Worm (Caenorhabditis elegans): ENCODE measurements around the gene F25A2.1.

The F25A2.1 gene

DNA sequence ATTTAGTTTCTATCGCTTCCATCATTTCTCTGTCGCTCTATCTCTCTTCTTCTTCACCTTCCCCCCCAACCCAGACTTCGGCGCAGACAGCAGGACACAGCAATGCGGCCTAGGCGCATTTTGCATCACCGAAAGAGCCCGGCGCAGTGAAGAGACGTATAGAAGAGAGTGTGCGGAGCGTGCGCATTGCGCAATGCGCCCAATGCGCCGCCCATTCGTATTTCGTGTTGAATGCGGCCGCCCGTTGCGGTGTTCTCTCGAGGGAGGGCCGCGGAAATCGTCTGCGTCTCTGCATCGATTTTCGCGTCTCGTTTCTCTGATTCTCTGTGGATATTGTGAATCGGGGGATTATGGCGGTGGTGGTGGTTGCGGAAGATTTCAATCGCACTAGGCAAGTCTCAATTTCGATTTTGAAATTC lies 28.0 kb upstream of the F25A2.1 start (continued):
- TF ChIP-seq unc-130 (GFP tag; optimal IDR thresholded peaks at IDR 0.05) (peak; percentile 44), lin-39 (tag; optimal IDR thresholded peaks at IDR 0.05) (peak; percentile 3), lim-7 (GFP tag; IDR thresholded peaks at IDR 0.05) (peak; percentile 57), jun-1 (tag; optimal IDR thresholded peaks at IDR 0.05) (peak; percentile 96)

DNA sequence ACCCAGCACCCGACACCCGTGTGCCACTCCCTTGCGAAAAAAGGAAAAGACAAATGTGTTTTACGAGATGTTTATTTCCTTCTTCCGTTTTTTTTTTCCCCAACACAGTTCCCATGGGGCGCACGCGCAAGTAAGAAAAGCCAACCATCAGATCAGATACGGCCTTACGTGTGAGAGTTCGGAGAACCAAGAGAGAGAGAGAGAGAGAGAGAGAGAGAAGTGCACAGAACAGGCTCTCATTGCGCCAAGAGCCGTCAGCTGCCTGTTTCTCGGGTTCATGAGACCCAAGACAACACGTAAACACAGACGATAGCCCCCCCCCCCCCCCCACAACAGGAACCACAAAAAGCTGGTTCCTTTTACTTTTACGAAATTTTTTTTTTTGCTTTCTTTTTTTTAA lies 27.5 kb upstream of the F25A2.1 start:
- TF ChIP-seq unc-130 (GFP tag; optimal IDR thresholded peaks at IDR 0.05), result no peak
- no peak for TF ChIP-seq nhr-77 (tag; optimal IDR thresholded peaks at IDR 0.05)
- no peak for TF ChIP-seq ceh-32 (tag; optimal IDR thresholded peaks at IDR 0.05; ENCODE audit: poor library complexity)
- TF ChIP-seq egl-43 (GFP tag; IDR thresholded peaks at IDR 0.05), result no peak
- no peak for TF ChIP-seq set-16 (GFP tag; IDR thresholded peaks at IDR 0.05)
- no peak for TF ChIP-seq dpl-1 (GFP tag; optimal IDR thresholded peaks at IDR 0.05)
- TF ChIP-seq ceh-20 (GFP tag; IDR thresholded peaks at IDR 0.05), result peak; percentile 17; the same call in 1 of the 2 replicates
- peak; percentile 55 for TF ChIP-seq hlh-30 (tag; optimal IDR thresholded peaks at IDR 0.05; ENCODE audit: insufficient read depth)
- TF ChIP-seq attf-4 (tag; optimal IDR thresholded peaks at IDR 0.05), result no peak
- no peak for TF ChIP-seq F49E8.2 (tag; optimal IDR thresholded peaks at IDR 0.05; ENCODE audit: borderline replicate concordance)
- no peak for TF ChIP-seq aly-2 (tag; optimal IDR thresholded peaks at IDR 0.05)
- TF ChIP-seq hmg-1.1 (GFP tag; IDR thresholded peaks at IDR 0.05), result no peak
- TF ChIP-seq Y75B8A.6 (GFP tag; IDR thresholded peaks at IDR 0.05), result no peak
- no peak for TF ChIP-seq spr-1 (tag; optimal IDR thresholded peaks at IDR 0.05)
- no peak for TF ChIP-seq ZK546.5 (tag; optimal IDR thresholded peaks at IDR 0.05)

ce11 chrV:1152736-1153135 lies 26.6 kb upstream of the F25A2.1 start:
- TF ChIP-seq snpc-1.2 (GFP tag; IDR thresholded peaks at IDR 0.05) (0 out of 2 replicates have a peak, but pooled peaks have one; percentile 15), lin-38 (GFP tag; IDR thresholded peaks at IDR 0.05) (peak; percentile 62), F49E8.2 (tag; optimal IDR thresholded peaks at IDR 0.05; ENCODE audit: borderline replicate concordance) (peak; percentile 26), vab-7 (GFP tag; IDR thresholded peaks at IDR 0.05) (no peak)

DNA sequence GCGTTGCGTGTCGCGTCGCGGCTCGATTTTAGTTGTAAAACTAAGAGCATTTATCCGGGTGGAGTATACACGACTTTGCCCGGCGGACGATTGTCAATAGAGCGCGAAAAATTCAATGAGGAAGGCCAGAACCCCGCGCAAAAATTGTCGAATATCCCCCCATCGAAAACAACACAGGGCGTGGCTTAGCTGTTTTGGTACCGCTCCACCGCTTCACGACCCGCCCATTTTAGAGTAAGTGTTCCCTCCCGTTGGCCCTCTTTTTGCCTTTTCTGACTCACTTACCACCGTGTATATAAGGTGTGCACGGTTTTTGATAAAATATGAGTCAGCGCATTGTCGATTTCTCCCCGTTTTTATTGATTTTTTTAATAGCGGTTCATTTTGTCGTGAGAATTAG lies 26.0 kb upstream of the F25A2.1 start:
- TF ChIP-seq fos-1 (tag; optimal IDR thresholded peaks at IDR 0.05) (no peak), lin-39 (tag; optimal IDR thresholded peaks at IDR 0.05) (no peak), nhr-6 (tag; optimal IDR thresholded peaks at IDR 0.05) (peak; percentile 11), aha-1 (tag) (peak; percentile 92), ceh-82 (tag; optimal IDR thresholded peaks at IDR 0.05) (no peak), ces-1 (GFP tag; optimal IDR thresholded peaks at IDR 0.05) (no peak), unc-62 (GFP tag; optimal IDR thresholded peaks at IDR 0.05 in 1 of 2) (peak in 1 of 2 experiments; percentile 39), unc-62 (tag; optimal IDR thresholded peaks at IDR 0.05) (no peak), mep-1 (tag; optimal IDR thresholded peaks at IDR 0.05) (no peak), sdz-12 (GFP tag; optimal IDR thresholded peaks at IDR 0.05) (peak; percentile 29), Y105C5A.15 (GFP tag; IDR thresholded peaks at IDR 0.05) (0 out of 2 replicates have a peak, but pooled peaks have one; percentile 53), egl-43 (GFP tag; IDR thresholded peaks at IDR 0.05) (no peak), ama-1 (optimal IDR thresholded peaks at IDR 0.05) (no peak), dmd-8 (GFP tag; IDR thresholded peaks at IDR 0.05) (no peak), snpc-1.2 (GFP tag; IDR thresholded peaks at IDR 0.05) (no peak), vab-7 (GFP tag; IDR thresholded peaks at IDR 0.05) (0 out of 2 replicates have a peak, but pooled peaks have one; percentile 19), nhr-237 (tag; optimal IDR thresholded peaks at IDR 0.05) (no peak), php-3 (GFP tag; IDR thresholded peaks at IDR 0.05) (0 out of 2 replicates have a peak, but pooled peaks have one; percentile 33)

- TF ChIP-seq spr-3 (GFP tag; optimal IDR thresholded peaks at IDR 0.05) (no peak), dmd-9 (GFP tag; IDR thresholded peaks at IDR 0.05) (peak; percentile 42; the same call in 1 of the 2 replicates), ctbp-1 (GFP tag; IDR thresholded peaks at IDR 0.05) (peak; percentile 55; the same call in 1 of the 2 replicates), dpl-1 (GFP tag; optimal IDR thresholded peaks at IDR 0.05) (peak; percentile 5), rbr-2 (tag; optimal IDR thresholded peaks at IDR 0.05) (peak; percentile 67), F44E2.7 (GFP tag; IDR thresholded peaks at IDR 0.05) (no peak), ceh-20 (GFP tag; IDR thresholded peaks at IDR 0.05) (0 out of 2 replicates have a peak, but pooled peaks have one; percentile 44), daf-16 (GFP tag; optimal IDR thresholded peaks at IDR 0.05) (peak in 1 of 2 experiments; percentile 14), daf-16 (tag; optimal IDR thresholded peaks at IDR 0.05) (peak; percentile 52), ceh-62 (tag; optimal IDR thresholded peaks at IDR 0.05) (no peak), daf-19 (GFP tag; conservative IDR thresholded peaks at IDR 0.05) (no peak), ceh-28 (tag; optimal IDR thresholded peaks at IDR 0.05) (no peak), mdl-1 (tag; optimal IDR thresholded peaks at IDR 0.05) (peak in 1 of 2 experiments; percentile 71), daf-12 (tag; optimal IDR thresholded peaks at IDR 0.05) (no peak)
These were observed 25.5 kb upstream of the F25A2.1 start for ce11 chrV:1153925-1154324.

Measured in whole organism, L4 larva.